Worm (Caenorhabditis elegans) whole organism, late embryonic: Measurements from ENCODE around the gene C46F2.1.

Experiments
- F13H6.1 ChIP-seq: sonication (generic microtip); optimal IDR thresholded peaks from 2 replicates; lab custom pipeline; 2016; ENCODE audit warnings: missing genetic modification characterization, missing compliant biosample characterization
- K09A11.1 ChIP-seq: sonication (generic microtip); optimal IDR thresholded peaks from 2 replicates; lab custom pipeline; 2017; ENCODE audit warnings: antibody characterized with exemption, mild to moderate bottlenecking, missing genetic modification characterization, missing compliant biosample characterization; ENCODE audit not compliant: insufficient read depth
- Y22D7AL.16 ChIP-seq: sonication (generic microtip); optimal IDR thresholded peaks from 2 replicates; lab custom pipeline; 2016; ENCODE audit warnings: missing genetic modification characterization, missing compliant biosample characterization
- ahr-1 ChIP-seq: sonication (generic microtip); optimal IDR thresholded peaks from 2 replicates; lab custom pipeline; 2016; ENCODE audit warnings: missing genetic modification characterization, missing compliant biosample characterization
- ama-1 ChIP-seq: fragments of 150-350 bp; optimal IDR thresholded peaks from 2 replicates; lab custom pipeline; 2014
- ceh-2 ChIP-seq: sonication (generic microtip); optimal IDR thresholded peaks from 2 replicates; lab custom pipeline; 2016; ENCODE audit warnings: missing genotype, missing genetic modification characterization, missing compliant biosample characterization
- dve-1 ChIP-seq: sonication (generic microtip); optimal IDR thresholded peaks from 2 replicates; lab custom pipeline; 2017; ENCODE audit warnings: antibody characterized with exemption, mild to moderate bottlenecking, missing genetic modification characterization, missing compliant biosample characterization
- elt-2 ChIP-seq: sonication (generic microtip); optimal IDR thresholded peaks from 2 replicates; lab custom pipeline; 2016; ENCODE audit warnings: missing genetic modification reagents, missing genetic modification characterization, missing compliant biosample characterization
- lin-11 ChIP-seq: fragments of 200-800 bp; sonication (Bioruptor generic); optimal IDR thresholded peaks from 2 replicates; lab custom pipeline; 2018; ENCODE audit warnings: mild to moderate bottlenecking, missing genetic modification characterization, missing compliant biosample characterization
- nhr-11 ChIP-seq: fragments of 150-350 bp; optimal IDR thresholded peaks from 2 replicates; lab custom pipeline; 2014; ENCODE audit warnings: missing biosample characterization, missing genetic modification characterization
- pat-9 ChIP-seq: fragments of 200-800 bp; sonication (Bioruptor generic); optimal IDR thresholded peaks from 2 replicates; lab custom pipeline; 2018; ENCODE audit warnings: mild to moderate bottlenecking, missing genetic modification characterization, moderate library complexity, missing compliant biosample characterization
- pha-2 ChIP-seq: sonication (generic microtip); optimal IDR thresholded peaks from 2 replicates; lab custom pipeline; 2017; ENCODE audit warnings: mild to moderate bottlenecking, missing genetic modification characterization, missing compliant biosample characterization
- pha-4 ChIP-seq: fragments of 150-350 bp; optimal IDR thresholded peaks from 2 replicates; lab custom pipeline; 2018; ENCODE audit warnings: missing biosample characterization, missing genetic modification reagents, missing genetic modification characterization
- unc-3 ChIP-seq, 2 experiments: fragments of 200-800 bp in 1 of 2; sonication (Bioruptor generic) in 1 of 2; sonication (generic microtip) in 1 of 2; conservative IDR thresholded peaks in 1 of 2; optimal IDR thresholded peaks in 1 of 2; 2 replicates each; pipeline versions ENCODE4 v1.3.6 to Lab custom; 2016 to 2022; ENCODE audit warnings: missing compliant biosample characterization in 2 of 2, missing genetic modification characterization in 2 of 2, missing genetic modification reagents in 1 of 2

ce11 chrX:8030032-8030431, 47.8 kb upstream of the C46F2.1 start:
- TF ChIP-seq pha-4 (tag; lab: Kevin White, UChicago) (no peak), elt-2 (tag; lab: Kevin White, UChicago) (no peak), dve-1 (tag; lab: Kevin White, UChicago) (no peak), pat-9 (no peak), ceh-2 (tag; lab: Kevin White, UChicago) (no peak), K09A11.1 (tag; lab: Kevin White, UChicago) (no peak), nhr-11 (no peak), lin-11 (tag; lab: Kevin White, UChicago) (no peak), Y22D7AL.16 (tag; lab: Kevin White, UChicago) (no peak), unc-3 (GFP tag; conservative IDR thresholded peaks at IDR 0.05; lab: Robert Waterston, UW) (no peak), unc-3 (tag; optimal IDR thresholded peaks at IDR 0.05; lab: Kevin White, UChicago) (no peak), F13H6.1 (tag; lab: Kevin White, UChicago) (no peak), ahr-1 (tag; lab: Kevin White, UChicago) (no peak), ama-1 (lab: Kevin White, UChicago) (no peak), pha-2 (tag; lab: Kevin White, UChicago) (no peak)
